Fruit fly (Drosophila melanogaster): ENCODE results near the gene BobA.

Gene BobA

dm6 chr3L:14971893-14972624 lies 26.1 kb upstream of the BobA start:
- TF ChIP-seq CG32006 (GFP tag; optimal IDR thresholded peaks at IDR 0.05) (no peak), cyc (GFP tag; optimal IDR thresholded peaks at IDR 0.05) (no peak), salr (GFP tag; optimal IDR thresholded peaks at IDR 0.05) (no peak), topi (GFP tag; optimal IDR thresholded peaks at IDR 0.05) (peak; percentile 11), svp (GFP tag) (peak; percentile 74), Sox15 (GFP tag; optimal IDR thresholded peaks at IDR 0.05) (no peak), Sox102F (GFP tag; optimal IDR thresholded peaks at IDR 0.05) (peak; percentile 40), Hr38 (GFP tag; optimal IDR thresholded peaks at IDR 0.05) (no peak), CG16779 (tag; optimal IDR thresholded peaks at IDR 0.05) (no peak), CG3032 (tag; optimal IDR thresholded peaks at IDR 0.05) (no peak), CG11762 (GFP tag; optimal IDR thresholded peaks at IDR 0.05; ENCODE audit: insufficient read depth) (no peak), Lpt (GFP tag; optimal IDR thresholded peaks at IDR 0.05) (no peak), CG6808 (GFP tag; optimal IDR thresholded peaks at IDR 0.05) (no peak), dac (GFP tag; optimal IDR thresholded peaks at IDR 0.05) (no peak), Eip93F (GFP tag; optimal IDR thresholded peaks at IDR 0.05) (no peak), ss (GFP tag; optimal IDR thresholded peaks at IDR 0.05) (no peak), CG8119 (GFP tag; IDR thresholded peaks at IDR 0.05) (no peak), OdsH (GFP tag; optimal IDR thresholded peaks at IDR 0.05) (peak; percentile 0), esn (GFP tag; optimal IDR thresholded peaks at IDR 0.05) (peak; percentile 42), CG15336 (GFP tag; IDR thresholded peaks at IDR 0.05) (no peak), CG10631 (GFP tag; optimal IDR thresholded peaks at IDR 0.05) (no peak), fd59A (GFP tag; optimal IDR thresholded peaks at IDR 0.05) (no peak), CG6792 (GFP tag; optimal IDR thresholded peaks at IDR 0.05) (no peak), Met (GFP tag; optimal IDR thresholded peaks at IDR 0.05) (peak; percentile 37), CG6163 (GFP tag; IDR thresholded peaks at IDR 0.05) (no peak), Eip75B (GFP tag; optimal IDR thresholded peaks at IDR 0.05) (no peak), Smox (GFP tag; optimal IDR thresholded peaks at IDR 0.05) (peak; percentile 11), Blimp-1 (GFP tag; optimal IDR thresholded peaks at IDR 0.05) (no peak), dsx (GFP tag; optimal IDR thresholded peaks at IDR 0.05; ENCODE audit: poor library complexity, severe bottlenecking) (no peak), CG3919 (GFP tag; optimal IDR thresholded peaks at IDR 0.05) (no peak), Ets21C (GFP tag; optimal IDR thresholded peaks at IDR 0.05) (no peak), Eip78C (GFP tag) (no peak), CG6854 (GFP tag; optimal IDR thresholded peaks at IDR 0.05) (no peak), Sox14 (GFP tag; optimal IDR thresholded peaks at IDR 0.05) (no peak), CG31627 (GFP tag; optimal IDR thresholded peaks at IDR 0.05) (peak; percentile 51), CG7368 (GFP tag; optimal IDR thresholded peaks at IDR 0.05) (no peak), CG10669 (GFP tag; optimal IDR thresholded peaks at IDR 0.05) (no peak), eg (GFP tag; IDR thresholded peaks at IDR 0.05) (no peak), CG4318 (GFP tag; optimal IDR thresholded peaks at IDR 0.05) (no peak), fkh (GFP tag; optimal IDR thresholded peaks at IDR 0.05) (peak; percentile 16), Gug (GFP tag; IDR thresholded peaks at IDR 0.05) (no peak), Hr4 (GFP tag; optimal IDR thresholded peaks at IDR 0.05) (no peak), fd85E (GFP tag; optimal IDR thresholded peaks at IDR 0.05) (no peak), CG6276 (GFP tag; optimal IDR thresholded peaks at IDR 0.05) (no peak), CG8632 (GFP tag; optimal IDR thresholded peaks at IDR 0.05) (no peak), pdm3 (GFP tag; optimal IDR thresholded peaks at IDR 0.05) (no peak), CG9139 (GFP tag; optimal IDR thresholded peaks at IDR 0.05) (no peak), CG11294 (GFP tag; IDR thresholded peaks at IDR 0.05) (no peak), Hr39 (GFP tag; optimal IDR thresholded peaks at IDR 0.05) (peak; percentile 46), Ets96B (tag; optimal IDR thresholded peaks at IDR 0.05) (no peak), spab (GFP tag; optimal IDR thresholded peaks at IDR 0.05) (no peak), CG11902 (GFP tag; optimal IDR thresholded peaks at IDR 0.05) (no peak)
